Fruit fly (Drosophila melanogaster): ENCODE data around the gene Ggamma30A.

Ggamma30A gene

dm6 chr2L:9235556-9236001 is 20.8 kb upstream of the Ggamma30A start (continued):
- TF ChIP-seq Dip2 (GFP tag; IDR thresholded peaks at IDR 0.05) (no peak), CG34224 (GFP tag; IDR thresholded peaks at IDR 0.05; ENCODE audit: partially characterized antibody) (no peak), tio (GFP tag; optimal IDR thresholded peaks at IDR 0.05) (no peak), inv (GFP tag; IDR thresholded peaks at IDR 0.05; ENCODE audit: partially characterized antibody) (no peak), Abd-B (GFP tag; optimal IDR thresholded peaks at IDR 0.05) (peak; percentile 47), CG12236 (GFP tag; optimal IDR thresholded peaks at IDR 0.05) (no peak), NFAT (GFP tag; IDR thresholded peaks at IDR 0.05) (peak; percentile 48; the same call in 1 of the 2 replicates), CG17186 (GFP tag; optimal IDR thresholded peaks at IDR 0.05) (no peak), zfh2 (GFP tag; optimal IDR thresholded peaks at IDR 0.05) (no peak), otp (GFP tag; IDR thresholded peaks at IDR 0.05) (no peak), nerfin-1 (tag; optimal IDR thresholded peaks at IDR 0.05) (no peak), CG2202 (tag; optimal IDR thresholded peaks at IDR 0.05) (no peak), maf-S (GFP tag; optimal IDR thresholded peaks at IDR 0.05) (no peak), prd (optimal IDR thresholded peaks at IDR 0.05) (no peak), prd (GFP tag; IDR thresholded peaks at IDR 0.05) (peak; percentile 40; the same call in 2 of the 3 replicates), croc (GFP tag; conservative IDR thresholded peaks at IDR 0.05) (no peak), Ravus (GFP tag; IDR thresholded peaks at IDR 0.05) (peak; percentile 11), Side (GFP tag; optimal IDR thresholded peaks at IDR 0.05) (no peak), Dref (GFP tag; IDR thresholded peaks at IDR 0.05) (no peak), TFAM (GFP tag; optimal IDR thresholded peaks at IDR 0.05) (no peak), ato (GFP tag; IDR thresholded peaks at IDR 0.05; ENCODE audit: partially characterized antibody) (no peak), CG17802 (tag; optimal IDR thresholded peaks at IDR 0.05) (no peak), CG4854 (GFP tag; optimal IDR thresholded peaks at IDR 0.05) (no peak), crc (GFP tag; optimal IDR thresholded peaks at IDR 0.05) (no peak), CG15269 (tag; optimal IDR thresholded peaks at IDR 0.05) (peak; percentile 66), org-1 (GFP tag; optimal IDR thresholded peaks at IDR 0.05) (no peak), CG14860 (GFP tag; IDR thresholded peaks at IDR 0.05; ENCODE audit: partially characterized antibody) (no peak), Max (GFP tag; optimal IDR thresholded peaks at IDR 0.05) (peak; percentile 12), sima (GFP tag; optimal IDR thresholded peaks at IDR 0.05) (no peak), fd64A (GFP tag; optimal IDR thresholded peaks at IDR 0.05) (no peak), fd3F (GFP tag; optimal IDR thresholded peaks at IDR 0.05) (peak; percentile 20), wor (GFP tag; IDR thresholded peaks at IDR 0.05) (no peak), D19A (tag; optimal IDR thresholded peaks at IDR 0.05) (no peak), Kr (GFP tag; optimal IDR thresholded peaks at IDR 0.05) (no peak), dati (GFP tag; IDR thresholded peaks at IDR 0.05) (no peak), gt (GFP tag; IDR thresholded peaks at IDR 0.05) (no peak), CG9437 (GFP tag; optimal IDR thresholded peaks at IDR 0.05) (peak; percentile 26), chif (GFP tag; optimal IDR thresholded peaks at IDR 0.05) (no peak), CG15479 (GFP tag; optimal IDR thresholded peaks at IDR 0.05) (no peak), CG8359 (GFP tag; optimal IDR thresholded peaks at IDR 0.05; ENCODE audit: borderline replicate concordance) (no peak), CG31388 (GFP tag; optimal IDR thresholded peaks at IDR 0.05) (no peak), sna (GFP tag; IDR thresholded peaks at IDR 0.05; ENCODE audit: partially characterized antibody) (no peak), CG11695 (GFP tag; IDR thresholded peaks at IDR 0.05) (peak; percentile 77), CG8281 (tag; optimal IDR thresholded peaks at IDR 0.05) (no peak), CG12391 (tag; optimal IDR thresholded peaks at IDR 0.05) (no peak), aop (GFP tag; IDR thresholded peaks at IDR 0.05) (no peak), trem (tag; optimal IDR thresholded peaks at IDR 0.05) (no peak), gcm (GFP tag; optimal IDR thresholded peaks at IDR 0.05) (no peak), CG8478 (optimal IDR thresholded peaks at IDR 0.05) (no peak), CG1647 (GFP tag; optimal IDR thresholded peaks at IDR 0.05) (no peak), CG10565 (GFP tag; optimal IDR thresholded peaks at IDR 0.05) (no peak), B-H2 (GFP tag; optimal IDR thresholded peaks at IDR 0.05) (peak; percentile 14)
